Fruit fly (Drosophila melanogaster) whole organism, embryonic: ENCODE results near the gene Cp110.

ENCODE experiments used
- BEAF-32 ChIP-seq: fragments of 200-800 bp; sonication (Bioruptor generic); optimal IDR thresholded peaks from 3 replicates; lab custom pipeline; 2017; ENCODE audit warnings: missing biosample characterization, missing genetic modification characterization, mild to moderate bottlenecking, moderate library complexity, missing genetic modification reagents
- CG12219 ChIP-seq: fragments of 200-800 bp; sonication (Bioruptor generic); optimal IDR thresholded peaks from 3 replicates; lab custom pipeline; 2018; ENCODE audit warnings: missing biosample characterization, mild to moderate bottlenecking, missing genetic modification characterization
- CG12769 ChIP-seq: fragments of 200-800 bp; sonication (Bioruptor generic); optimal IDR thresholded peaks from 2 replicates; lab custom pipeline; 2019; ENCODE audit warnings: missing biosample characterization, mild to moderate bottlenecking, missing genetic modification characterization, moderate library complexity
- CG13287 ChIP-seq: fragments of 200-800 bp; sonication (Bioruptor generic); IDR thresholded peaks from 2 replicates; pipeline ENCODE4 v1.3.6; 2022; ENCODE audit warnings: missing biosample characterization, missing genetic modification characterization; ENCODE audit not compliant: partially characterized antibody
- CG14710 ChIP-seq: fragments of 200-800 bp; sonication (Bioruptor generic); optimal IDR thresholded peaks from 3 replicates; lab custom pipeline; 2019; ENCODE audit warnings: missing biosample characterization, mild to moderate bottlenecking, missing genetic modification characterization, moderate library complexity
- CG1603 ChIP-seq: fragments of 200-800 bp; sonication (Bioruptor generic); optimal IDR thresholded peaks from 2 replicates; lab custom pipeline; 2019; ENCODE audit warnings: missing biosample characterization, mild to moderate bottlenecking, missing genetic modification characterization, moderate library complexity
- CG16813 ChIP-seq: fragments of 200-800 bp; sonication (Bioruptor generic); IDR thresholded peaks from 3 replicates; pipeline ENCODE4 v1.3.6; 2022; ENCODE audit warnings: missing biosample characterization, missing genetic modification characterization; ENCODE audit not compliant: partially characterized antibody
- CG17186 ChIP-seq: fragments of 200-800 bp; sonication (Bioruptor generic); optimal IDR thresholded peaks from 3 replicates; lab custom pipeline; 2017; ENCODE audit warnings: missing biosample characterization, missing genetic modification reagents, missing genetic modification characterization
- CG17328 ChIP-seq: fragments of 200-800 bp; sonication (Bioruptor generic); IDR thresholded peaks from 2 replicates; pipeline ENCODE4 v1.3.6; 2022; ENCODE audit warnings: missing biosample characterization, missing genetic modification characterization
- CG18764 ChIP-seq: fragments of 200-800 bp; sonication (Bioruptor generic); optimal IDR thresholded peaks from 3 replicates; lab custom pipeline; 2016; ENCODE audit warnings: missing biosample characterization, missing genetic modification characterization
- CG2116 ChIP-seq: fragments of 200-800 bp; sonication (Bioruptor generic); optimal IDR thresholded peaks from 3 replicates; lab custom pipeline; 2018; ENCODE audit warnings: missing biosample characterization, mild to moderate bottlenecking, missing genetic modification characterization
- CG2199 ChIP-seq: fragments of 200-800 bp; sonication (Bioruptor generic); IDR thresholded peaks from 3 replicates; pipeline ENCODE4 v1.3.6; 2022; ENCODE audit warnings: missing biosample characterization, missing genetic modification characterization
- CG2202 ChIP-seq: fragments of 200-800 bp; sonication (Bioruptor generic); optimal IDR thresholded peaks from 2 replicates; lab custom pipeline; 2018; ENCODE audit warnings: missing biosample characterization, mild to moderate bottlenecking, missing genetic modification characterization
- CG30020 ChIP-seq: fragments of 200-800 bp; optimal IDR thresholded peaks from 2 replicates; lab custom pipeline; 2019; ENCODE audit warnings: missing biosample characterization, mild to moderate bottlenecking, missing genetic modification characterization, moderate library complexity
- CG7271 ChIP-seq: fragments of 200-800 bp; sonication (Bioruptor generic); optimal IDR thresholded peaks from 2 replicates; lab custom pipeline; 2018; ENCODE audit warnings: missing biosample characterization, mild to moderate bottlenecking, missing genetic modification characterization, moderate library complexity
- CG7928 ChIP-seq: fragments of 200-800 bp; sonication (Bioruptor generic); optimal IDR thresholded peaks from 2 replicates; lab custom pipeline; 2017; ENCODE audit warnings: missing biosample characterization, mild to moderate bottlenecking, missing genetic modification characterization
- CG7987 ChIP-seq: fragments of 200-800 bp; sonication (Bioruptor generic); optimal IDR thresholded peaks from 2 replicates; lab custom pipeline; 2018; ENCODE audit warnings: missing biosample characterization, mild to moderate bottlenecking, missing genetic modification characterization, moderate library complexity
- CG8290 ChIP-seq, 3 experiments: fragments of 200-800 bp; sonication (Bioruptor generic); optimal IDR thresholded peaks; 2 replicates each; lab custom pipeline; 2016 to 2019; ENCODE audit warnings: missing biosample characterization in 3 of 3, missing genetic modification characterization in 3 of 3, mild to moderate bottlenecking in 2 of 3, moderate library complexity in 1 of 3
- CoRest ChIP-seq: fragments of 200-800 bp; sonication (Bioruptor generic); optimal IDR thresholded peaks from 3 replicates; lab custom pipeline; 2018; ENCODE audit warnings: missing biosample characterization, mild to moderate bottlenecking, missing genetic modification characterization, moderate library complexity
- Dp ChIP-seq: fragments of 200-800 bp; sonication (Bioruptor generic); optimal IDR thresholded peaks from 2 replicates; lab custom pipeline; 2018; ENCODE audit warnings: missing biosample characterization, mild to moderate bottlenecking, missing genetic modification characterization, moderate library complexity
- E2f2 ChIP-seq: fragments of 200-800 bp; sonication (Bioruptor generic); IDR thresholded peaks from 2 replicates; pipeline ENCODE4 v1.3.6; 2022; ENCODE audit warnings: missing biosample characterization, missing genetic modification characterization
- Hey ChIP-seq: fragments of 200-800 bp; sonication (Bioruptor generic); optimal IDR thresholded peaks from 3 replicates; lab custom pipeline; 2018; ENCODE audit warnings: missing biosample characterization, mild to moderate bottlenecking, missing genetic modification characterization
- Hr3 ChIP-seq: fragments of 200-800 bp; sonication (Bioruptor generic); optimal IDR thresholded peaks from 3 replicates; lab custom pipeline; 2016; ENCODE audit warnings: missing biosample characterization, missing genetic modification characterization
- Lhr ChIP-seq: fragments of 200-800 bp; sonication (Bioruptor generic); optimal IDR thresholded peaks from 3 replicates; lab custom pipeline; 2017; ENCODE audit warnings: mild to moderate bottlenecking, missing biosample characterization, missing genetic modification reagents, missing genetic modification characterization
- Med ChIP-seq: fragments of 200-800 bp; sonication (Bioruptor generic); peaks from one replicate; lab custom pipeline; 2016; ENCODE audit warnings: missing biosample characterization, missing genetic modification characterization, mild to moderate bottlenecking, inconsistent platforms, moderate library complexity
- Myb ChIP-seq: fragments of 200-800 bp; sonication (Bioruptor generic); optimal IDR thresholded peaks from 2 replicates; lab custom pipeline; 2016; ENCODE audit warnings: missing biosample characterization, missing genetic modification characterization
- Nf-YB ChIP-seq: fragments of 200-800 bp; sonication (Bioruptor generic); optimal IDR thresholded peaks from 3 replicates; lab custom pipeline; 2019; ENCODE audit warnings: missing biosample characterization, mild to moderate bottlenecking, missing genetic modification characterization, moderate library complexity
- Nf-YC ChIP-seq: fragments of 200-800 bp; optimal IDR thresholded peaks from 3 replicates; lab custom pipeline; 2019; ENCODE audit warnings: missing biosample characterization, mild to moderate bottlenecking, missing genetic modification characterization, moderate library complexity
- PHDP ChIP-seq: fragments of 200-800 bp; sonication (Bioruptor generic); optimal IDR thresholded peaks from 3 replicates; lab custom pipeline; 2018; ENCODE audit warnings: missing biosample characterization, mild to moderate bottlenecking, missing genetic modification characterization, moderate library complexity
- Sin3A ChIP-seq: fragments of >200 bp; optimal IDR thresholded peaks from 2 replicates; lab custom pipeline; 2018
- Sry-β ChIP-seq: fragments of 200-800 bp; sonication (Bioruptor generic); optimal IDR thresholded peaks from 2 replicates; lab custom pipeline; 2018; ENCODE audit warnings: missing biosample characterization, mild to moderate bottlenecking, missing genetic modification characterization, moderate library complexity
- Sry-δ ChIP-seq: fragments of 200-800 bp; sonication (Bioruptor generic); optimal IDR thresholded peaks from 2 replicates; lab custom pipeline; 2016; ENCODE audit warnings: missing biosample characterization, missing genetic modification characterization
- YL-1 ChIP-seq: fragments of 200-800 bp; sonication (Bioruptor generic); optimal IDR thresholded peaks from 3 replicates; lab custom pipeline; 2017; ENCODE audit warnings: missing biosample characterization, mild to moderate bottlenecking, missing genetic modification characterization
- ci ChIP-seq: fragments of 200-800 bp; sonication (Bioruptor generic); IDR thresholded peaks from 3 replicates; pipeline ENCODE4 v1.3.6; 2022; ENCODE audit warnings: missing biosample characterization, missing genetic modification characterization
- crol ChIP-seq: fragments of 200-800 bp; sonication (Bioruptor generic); IDR thresholded peaks from 2 replicates; pipeline ENCODE4 v1.3.6; 2022; ENCODE audit warnings: missing biosample characterization, missing genetic modification characterization
- crp ChIP-seq, 2 experiments: fragments of 200-800 bp; sonication (Bioruptor generic); optimal IDR thresholded peaks; 2 replicates in 1 of 2; 3 replicates in 1 of 2; lab custom pipeline; 2017; ENCODE audit warnings: missing biosample characterization in 2 of 2, missing genetic modification characterization in 2 of 2, mild to moderate bottlenecking in 1 of 2, moderate library complexity in 1 of 2
- danr ChIP-seq: fragments of 200-800 bp; sonication (Bioruptor generic); IDR thresholded peaks from 2 replicates; pipeline ENCODE4 v1.3.6; 2022; ENCODE audit warnings: missing biosample characterization, missing genetic modification characterization
- gcm ChIP-seq: fragments of 200-800 bp; sonication (Bioruptor generic); optimal IDR thresholded peaks from 2 replicates; lab custom pipeline; 2019; ENCODE audit warnings: missing biosample characterization, mild to moderate bottlenecking, missing genetic modification characterization, moderate library complexity
- gt ChIP-seq: fragments of 200-800 bp; sonication (Bioruptor generic); IDR thresholded peaks from 2 replicates; pipeline ENCODE4 v1.3.6; 2022; ENCODE audit warnings: missing biosample characterization, missing genetic modification characterization
- hbn ChIP-seq: fragments of 200-800 bp; sonication (Bioruptor generic); IDR thresholded peaks from 2 replicates; pipeline ENCODE4 v1.3.6; 2022; ENCODE audit warnings: missing biosample characterization, missing genetic modification characterization; ENCODE audit not compliant: partially characterized antibody
- kay ChIP-seq: fragments of 200-800 bp; sonication (Bioruptor generic); optimal IDR thresholded peaks from 2 replicates; lab custom pipeline; 2016; ENCODE audit warnings: missing biosample characterization, missing genetic modification characterization
- mld ChIP-seq: fragments of 200-800 bp; sonication (Bioruptor generic); IDR thresholded peaks from 3 replicates; pipeline ENCODE4 v1.3.6; 2022; ENCODE audit warnings: missing biosample characterization, missing genetic modification characterization; ENCODE audit not compliant: partially characterized antibody
- pzg ChIP-seq: fragments of 200-800 bp; sonication (Bioruptor generic); optimal IDR thresholded peaks from 3 replicates; lab custom pipeline; 2018; ENCODE audit warnings: missing biosample characterization, mild to moderate bottlenecking, missing genetic modification characterization, moderate library complexity
- repo ChIP-seq: fragments of 200-800 bp; sonication (Bioruptor generic); optimal IDR thresholded peaks from 2 replicates; lab custom pipeline; 2016; ENCODE audit warnings: missing biosample characterization, missing genetic modification characterization
- row ChIP-seq: fragments of 200-800 bp; sonication (Bioruptor generic); IDR thresholded peaks from 3 replicates; pipeline ENCODE4 v1.3.6; 2022; ENCODE audit warnings: missing biosample characterization, missing genetic modification characterization
- run ChIP-seq: fragments of 200-800 bp; sonication (Bioruptor generic); optimal IDR thresholded peaks from 3 replicates; lab custom pipeline; 2018; ENCODE audit warnings: missing biosample characterization, mild to moderate bottlenecking, missing genetic modification characterization
- stwl ChIP-seq: fragments of 200-800 bp; sonication (Bioruptor generic); optimal IDR thresholded peaks from 3 replicates; lab custom pipeline; 2018; ENCODE audit warnings: missing biosample characterization, mild to moderate bottlenecking, missing genetic modification characterization, moderate library complexity
- unc-4 ChIP-seq: fragments of 200-800 bp; sonication (Bioruptor generic); IDR thresholded peaks from 2 replicates; pipeline ENCODE4 v1.3.6; 2022; ENCODE audit warnings: missing biosample characterization, missing genetic modification characterization; ENCODE audit not compliant: partially characterized antibody

Cp110 gene

DNA sequence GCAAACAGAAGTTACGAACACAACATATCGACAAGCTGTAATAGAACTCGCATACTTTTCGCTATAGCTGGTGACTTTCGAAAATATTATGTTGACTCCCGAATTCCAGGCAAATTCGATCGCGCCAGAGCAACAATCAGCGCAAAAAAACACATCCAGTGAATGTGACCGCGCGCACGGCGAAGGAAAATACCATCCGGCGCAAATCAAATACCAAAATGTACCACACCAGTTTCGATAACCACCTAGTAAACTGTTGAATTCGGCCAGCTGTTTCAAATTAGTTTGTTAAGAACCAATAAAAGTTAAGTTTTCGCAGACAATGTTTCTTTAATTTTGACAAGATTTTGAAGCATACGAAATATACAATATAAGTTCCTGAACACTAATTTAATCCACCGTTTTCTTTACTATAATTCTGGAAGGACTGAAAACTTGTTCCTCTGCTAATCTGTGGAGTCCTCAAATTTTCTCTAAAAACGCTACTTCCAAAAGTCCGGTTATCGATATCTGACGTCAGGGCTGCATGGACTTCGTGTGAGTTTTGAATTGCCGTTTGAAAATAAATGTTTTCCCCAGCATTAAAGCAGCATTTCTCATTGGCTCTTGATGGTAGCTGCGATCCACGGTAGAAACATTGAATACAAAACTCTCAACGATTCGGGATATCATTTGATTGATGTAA lies at the start of gene Cp110, which contains the start of gene CG12576:
TSS of gene Cp110 (plus strand) at position 223 of the 685 bp plus-strand sequence.
TSS of gene CG12576 (minus strand) at position 498 of the 685 bp plus-strand sequence.
- TF ChIP-seq Dp (GFP tag; lab: Kevin White, UChicago) (peak; percentile 68), danr (no peak), Med (peak; percentile 54), CG18764 (GFP tag; lab: Kevin White, UChicago) (no peak), Lhr (peak; percentile 8), CG12769 (peak; percentile 26), row (GFP tag; lab: Robert Waterston, UW) (peak; percentile 35; the same call in 1 of the 3 replicates), run (tag; lab: Kevin White, UChicago) (no peak), CG2202 (tag; lab: Kevin White, UChicago) (no peak), PHDP (tag; lab: Kevin White, UChicago) (no peak), CoRest (tag; lab: Kevin White, UChicago) (peak; percentile 3), CG14710 (peak; percentile 32), hbn (no peak), CG2199 (GFP tag; lab: Robert Waterston, UW) (no peak), unc-4 (GFP tag; lab: Robert Waterston, UW) (0 out of 2 replicates have a peak, but pooled peaks have one; percentile 14), crol (GFP tag; lab: Robert Waterston, UW) (no peak), gt (GFP tag; lab: Robert Waterston, UW) (no peak), CG17186 (GFP tag; lab: Kevin White, UChicago) (peak; percentile 8), CG30020 (tag; lab: Kevin White, UChicago) (peak; percentile 30), Hr3 (no peak), CG7987 (GFP tag; lab: Kevin White, UChicago) (no peak), repo (no peak), stwl (tag; lab: Kevin White, UChicago) (peak; percentile 19), CG8290 (GFP tag; optimal IDR thresholded peaks at IDR 0.05; lab: Kevin White, UChicago) (no peak), CG8290 (tag; optimal IDR thresholded peaks at IDR 0.05; lab: Kevin White, UChicago) (peak in 1 of 2 experiments; percentile 28), Hey (tag; lab: Kevin White, UChicago) (no peak), BEAF-32 (peak; percentile 66), kay (no peak), E2f2 (peak; percentile 74), YL-1 (no peak), Sry-β (peak; percentile 78), CG7928 (GFP tag; lab: Kevin White, UChicago) (peak; percentile 79), CG13287 (0 out of 2 replicates have a peak, but pooled peaks have one; percentile 13), CG16813 (GFP tag; lab: Robert Waterston, UW) (0 out of 3 replicates have a peak, but pooled peaks have one; percentile 42), Nf-YC (tag; lab: Kevin White, UChicago) (peak; percentile 23), Nf-YB (no peak), mld (GFP tag; lab: Robert Waterston, UW) (0 out of 3 replicates have a peak, but pooled peaks have one; percentile 21), CG1603 (tag; lab: Kevin White, UChicago) (peak; percentile 34), Sry-δ (GFP tag; lab: Kevin White, UChicago) (peak; percentile 70), CG2116 (GFP tag; lab: Kevin White, UChicago) (peak; percentile 93), Sin3A (lab: Kevin White, UChicago) (peak; percentile 86), gcm (GFP tag; lab: Kevin White, UChicago) (no peak), Myb (peak; percentile 79), CG17328 (GFP tag; lab: Robert Waterston, UW) (0 out of 2 replicates have a peak, but pooled peaks have one; percentile 5), CG12219 (no peak), CG7271 (tag; lab: Kevin White, UChicago) (no peak), pzg (GFP tag; lab: Kevin White, UChicago) (peak; percentile 57), crp (GFP tag; optimal IDR thresholded peaks at IDR 0.05; lab: Kevin White, UChicago) (peak in 1 of 2 experiments; percentile 76), ci (GFP tag; lab: Robert Waterston, UW) (no peak)
